Worm (Caenorhabditis elegans) whole organism, L2 larva: ENCODE data around the gene K08D12.8.

Source experiments
- aly-2 ChIP-seq: fragments of 150-350 bp; optimal IDR thresholded peaks from 2 replicates; lab custom pipeline; 2014; ENCODE audit warnings: missing biosample characterization, missing genetic modification characterization
- elt-3 ChIP-seq: sonication (generic microtip); optimal IDR thresholded peaks from 2 replicates; lab custom pipeline; 2017; ENCODE audit warnings: missing biosample characterization, missing genetic modification characterization
- lin-13 ChIP-seq: fragments of 150-350 bp; optimal IDR thresholded peaks from 2 replicates; lab custom pipeline; 2014; ENCODE audit warnings: missing biosample characterization, missing genetic modification reagents, missing genetic modification characterization
- mbf-1 ChIP-seq: sonication (generic microtip); optimal IDR thresholded peaks from 2 replicates; lab custom pipeline; 2017; ENCODE audit warnings: missing biosample characterization, missing genetic modification characterization
- nhr-12 ChIP-seq: fragments of 150-350 bp; optimal IDR thresholded peaks from 2 replicates; lab custom pipeline; 2014; ENCODE audit warnings: missing biosample characterization, missing genetic modification characterization
- nhr-21 ChIP-seq: fragments of 150-350 bp; optimal IDR thresholded peaks from 2 replicates; lab custom pipeline; 2014; ENCODE audit warnings: missing biosample characterization, missing genetic modification characterization
- nhr-77 ChIP-seq: fragments of 150-350 bp; optimal IDR thresholded peaks from 2 replicates; lab custom pipeline; 2014; ENCODE audit warnings: missing biosample characterization, missing genetic modification characterization
- skn-1 ChIP-seq: sonication (generic microtip); optimal IDR thresholded peaks from 2 replicates; lab custom pipeline; 2017; ENCODE audit warnings: missing biosample characterization, missing genetic modification characterization
- unc-62 ChIP-seq: fragments of 150-350 bp; optimal IDR thresholded peaks from 2 replicates; lab custom pipeline; 2014; ENCODE audit warnings: missing biosample characterization, missing genetic modification reagents, missing genetic modification characterization

DNA sequence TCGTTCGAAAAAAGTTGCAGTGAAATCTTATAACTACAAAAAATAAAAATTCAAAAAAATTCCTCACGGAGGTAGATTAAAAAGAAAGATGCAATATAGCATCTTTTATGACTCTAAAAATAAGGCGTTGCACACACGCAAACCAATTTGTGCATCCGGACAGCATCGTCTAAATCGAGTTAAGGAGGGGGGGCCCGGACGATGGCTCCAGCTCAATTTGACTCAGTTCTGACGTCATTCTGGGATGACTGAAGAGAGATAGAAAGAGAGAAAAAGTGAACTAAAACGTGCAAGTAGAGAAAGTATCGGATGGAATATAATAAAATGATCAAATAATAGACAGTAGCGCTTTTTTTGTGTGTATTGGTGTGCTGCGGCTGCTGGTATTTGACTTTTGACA, 40.0 kb downstream of the K08D12.8 start:
- TF ChIP-seq unc-62 (GFP tag; lab: Kevin White, UChicago) = no peak
- TF ChIP-seq lin-13 (GFP tag; lab: Kevin White, UChicago) = no peak
- TF ChIP-seq nhr-77 (tag; lab: Kevin White, UChicago) = no peak
- TF ChIP-seq mbf-1 (tag; lab: Kevin White, UChicago) = no peak
- no peak for TF ChIP-seq nhr-12 (tag; lab: Kevin White, UChicago)
- TF ChIP-seq nhr-21 = no peak
- TF ChIP-seq aly-2 (tag; lab: Kevin White, UChicago) = no peak
- TF ChIP-seq skn-1 (tag; lab: Kevin White, UChicago) = no peak
- TF ChIP-seq elt-3 (tag; lab: Kevin White, UChicago) = no peak
